Fruit fly (Drosophila melanogaster): Measurements from ENCODE around the gene CG31327.

DNA sequence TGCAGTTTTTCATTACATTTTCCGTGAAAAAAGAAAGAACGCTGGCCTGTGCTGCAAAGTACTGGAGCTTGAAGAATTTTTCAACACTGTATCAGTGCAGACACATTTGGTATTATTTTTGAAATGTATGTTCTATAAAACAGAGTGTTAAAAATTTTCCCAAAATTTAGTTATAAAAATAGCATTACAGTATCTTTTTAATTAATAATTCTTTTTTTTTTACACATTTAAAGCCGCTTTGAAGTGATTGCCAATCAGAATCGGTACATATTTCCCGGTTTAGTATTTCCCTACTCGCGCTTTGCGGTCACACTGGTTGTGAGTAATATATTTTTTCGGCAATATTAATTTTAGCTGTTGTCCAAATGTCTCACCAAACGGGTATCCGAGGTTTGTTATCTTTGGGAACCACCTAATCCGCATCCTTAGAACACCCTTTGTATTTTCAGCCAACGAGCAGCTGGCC lies 37.7 kb downstream of the CG31327 start, which contains the start of the genes Abi and twf:
- TF ChIP-seq CG34367 (tag; optimal IDR thresholded peaks at IDR 0.05), result peak; percentile 29
- TF ChIP-seq Pif1B (GFP tag; optimal IDR thresholded peaks at IDR 0.05), result no peak
- TF ChIP-seq rn (GFP tag; IDR thresholded peaks at IDR 0.05), result no peak
- no peak for TF ChIP-seq Pif1A (GFP tag; optimal IDR thresholded peaks at IDR 0.05)
- no peak for TF ChIP-seq EcR (GFP tag; optimal IDR thresholded peaks at IDR 0.05)
- peak; percentile 47 for TF ChIP-seq CG15710 (tag; optimal IDR thresholded peaks at IDR 0.05)
- TF ChIP-seq CG10348 (GFP tag; IDR thresholded peaks at IDR 0.05), result no peak
- no peak for TF ChIP-seq gl (tag; optimal IDR thresholded peaks at IDR 0.05)
- no peak for TF ChIP-seq Snoo (tag; optimal IDR thresholded peaks at IDR 0.05)
- TF ChIP-seq CG4496 (GFP tag; IDR thresholded peaks at IDR 0.05), result peak; percentile 31; the same call in 1 of the 3 replicates
- peak; percentile 30; the same call in 1 of the 2 replicates for TF ChIP-seq CG32121 (GFP tag; IDR thresholded peaks at IDR 0.05)
- TF ChIP-seq CG17806 (tag; optimal IDR thresholded peaks at IDR 0.05), result peak; percentile 44
